Worm (Caenorhabditis elegans): ENCODE results near the gene ech-9.

The ech-9 gene

ce11 chrIV:10223723-10224122 lies 11.4 kb downstream of the ech-9 start, which contains the start of gene nas-12:
TSS of gene nas-12 (plus strand) at chrIV:10224023.
- TF ChIP-seq skn-1 (tag; optimal IDR thresholded peaks at IDR 0.05), result no peak

- TF ChIP-seq mdl-1 (tag; optimal IDR thresholded peaks at IDR 0.05) (peak; percentile 16 to 37), nhr-129 (tag; optimal IDR thresholded peaks at IDR 0.05) (peak; percentile 89), fos-1 (tag; optimal IDR thresholded peaks at IDR 0.05) (peak; percentile 55), ztf-4 (tag; optimal IDR thresholded peaks at IDR 0.05) (peak; percentile 14), gmeb-1 (tag; optimal IDR thresholded peaks at IDR 0.05) (peak; percentile 52), C34F6.9 (tag; optimal IDR thresholded peaks at IDR 0.05) (peak; percentile 81), ama-1 (optimal IDR thresholded peaks at IDR 0.05) (peak; percentile 24), sma-3 (GFP tag; optimal IDR thresholded peaks at IDR 0.05) (peak; percentile 72), nhr-21 (tag; optimal IDR thresholded peaks at IDR 0.05) (peak; percentile 45), F13H6.1 (tag; optimal IDR thresholded peaks at IDR 0.05) (peak; percentile 80), mbf-1 (tag; optimal IDR thresholded peaks at IDR 0.05) (no peak), nhr-25 (tag; optimal IDR thresholded peaks at IDR 0.05) (no peak), Y55F3AM.14 (GFP tag; optimal IDR thresholded peaks at IDR 0.05) (peak; percentile 5), lin-13 (GFP tag; optimal IDR thresholded peaks at IDR 0.05) (peak; percentile 0), sem-4 (tag; optimal IDR thresholded peaks at IDR 0.05) (peak; percentile 65), unc-55 (GFP tag; optimal IDR thresholded peaks at IDR 0.05) (peak; percentile 43), nhr-23 (tag; optimal IDR thresholded peaks at IDR 0.05) (no peak), lsy-2 (tag; optimal IDR thresholded peaks at IDR 0.05) (peak; percentile 79 to 97), egl-27 (tag; optimal IDR thresholded peaks at IDR 0.05) (peak; percentile 11), aly-2 (tag; optimal IDR thresholded peaks at IDR 0.05) (no peak), crh-2 (tag; optimal IDR thresholded peaks at IDR 0.05) (no peak), lin-39 (tag; optimal IDR thresholded peaks at IDR 0.05) (no peak), sma-9 (GFP tag; optimal IDR thresholded peaks at IDR 0.05) (peak; percentile 39), sma-9 (tag; optimal IDR thresholded peaks at IDR 0.05) (no peak)
Measured at ce11 chrIV:10222122-10222589, 13.0 kb downstream of the ech-9 start, which contains the start of gene C24F3.2. TSS of gene C24F3.2 (plus strand) at chrIV:10222539.

- TF ChIP-seq unc-39 (tag; optimal IDR thresholded peaks at IDR 0.05), result no peak
- TF ChIP-seq crh-2 (tag; optimal IDR thresholded peaks at IDR 0.05), result peak; percentile 46
Measured at ce11 chrIV:10221187-10221586, 13.9 kb downstream of the ech-9 start, which contains the start of gene tram-1. TSS of gene tram-1 (minus strand) at chrIV:10221287.

- TF ChIP-seq nhr-237 (tag; optimal IDR thresholded peaks at IDR 0.05) (no peak), snpc-4 (tag; optimal IDR thresholded peaks at IDR 0.05) (no peak), ztf-4 (tag; optimal IDR thresholded peaks at IDR 0.05) (no peak), mbf-1 (tag; optimal IDR thresholded peaks at IDR 0.05) (no peak)
Measured at ce11 chrIV:10219208-10219607, 15.9 kb downstream of the ech-9 start, which contains the start of gene qns-1. TSS of gene qns-1 (minus strand) at chrIV:10219308.

ce11 chrIV:10216704-10217296 lies 18.3 kb downstream of the ech-9 start:
- TF ChIP-seq lin-13 (GFP tag; optimal IDR thresholded peaks at IDR 0.05) (no peak), unc-62 (GFP tag; optimal IDR thresholded peaks at IDR 0.05) (no peak), fos-1 (tag; optimal IDR thresholded peaks at IDR 0.05) (no peak), sem-4 (tag; optimal IDR thresholded peaks at IDR 0.05) (no peak), gmeb-1 (tag; optimal IDR thresholded peaks at IDR 0.05) (no peak), nhr-129 (tag; optimal IDR thresholded peaks at IDR 0.05) (no peak), blmp-1 (tag; optimal IDR thresholded peaks at IDR 0.05; ENCODE audit: insufficient read depth) (no peak), F13H6.1 (tag; optimal IDR thresholded peaks at IDR 0.05) (no peak), elt-3 (tag; optimal IDR thresholded peaks at IDR 0.05) (no peak), nhr-6 (tag; optimal IDR thresholded peaks at IDR 0.05) (no peak)

ce11 chrIV:10216078-10216477 lies 19.1 kb downstream of the ech-9 start, which contains the start of gene col-124:
TSS of gene col-124 (plus strand) at chrIV:10216451.
- no peak for TF ChIP-seq lin-39 (tag; optimal IDR thresholded peaks at IDR 0.05)
- TF ChIP-seq gmeb-1 (tag; optimal IDR thresholded peaks at IDR 0.05), result no peak
- no peak for TF ChIP-seq peb-1 (tag; optimal IDR thresholded peaks at IDR 0.05)
- no peak for TF ChIP-seq nhr-11 (tag; optimal IDR thresholded peaks at IDR 0.05)
- no peak for TF ChIP-seq nhr-129 (tag; optimal IDR thresholded peaks at IDR 0.05)
- TF ChIP-seq skn-1 (tag; optimal IDR thresholded peaks at IDR 0.05), result no peak
- no peak for TF ChIP-seq aly-2 (tag; optimal IDR thresholded peaks at IDR 0.05)
- TF ChIP-seq nhr-12 (tag; optimal IDR thresholded peaks at IDR 0.05), result no peak
- TF ChIP-seq Y55F3AM.14 (GFP tag; optimal IDR thresholded peaks at IDR 0.05), result no peak
- no peak for TF ChIP-seq mab-5 (tag; optimal IDR thresholded peaks at IDR 0.05)
- no peak for TF ChIP-seq ztf-11 (tag; optimal IDR thresholded peaks at IDR 0.05)
- no peak for TF ChIP-seq nhr-23 (tag; optimal IDR thresholded peaks at IDR 0.05)
- no peak for TF ChIP-seq mbf-1 (tag; optimal IDR thresholded peaks at IDR 0.05)
- no peak for TF ChIP-seq crh-2 (tag; optimal IDR thresholded peaks at IDR 0.05)
- TF ChIP-seq sma-9 (GFP tag; optimal IDR thresholded peaks at IDR 0.05), result no peak
- no peak for TF ChIP-seq sma-9 (tag; optimal IDR thresholded peaks at IDR 0.05)
- TF ChIP-seq mdl-1 (tag; optimal IDR thresholded peaks at IDR 0.05), result no peak

All from whole organism, L2 larva.